Worm (Caenorhabditis elegans): ENCODE measurements around the gene fbxa-165.
"Not testable (repeated sequence)": the region's sequence is repeated elsewhere in the genome, so short reads cannot be mapped to it uniquely, and the experiment has no call there.

Gene fbxa-165

ce11 chrII:1616382-1616781 lies at the start of gene fbxa-165:
TSS of gene fbxa-165 (minus strand) at chrII:1616482.
- TF ChIP-seq sdc-2 (tag; optimal IDR thresholded peaks at IDR 0.05): no peak
- TF ChIP-seq fax-1 (tag; optimal IDR thresholded peaks at IDR 0.05): no peak
- no peak for TF ChIP-seq eyg-1 (tag; optimal IDR thresholded peaks at IDR 0.05)
- TF ChIP-seq Y22D7AL.16 (tag; optimal IDR thresholded peaks at IDR 0.05): no peak
- TF ChIP-seq ceh-22 (tag; optimal IDR thresholded peaks at IDR 0.05): no peak
- no peak for TF ChIP-seq ceh-48 (tag; optimal IDR thresholded peaks at IDR 0.05)
- TF ChIP-seq fkh-10 (GFP tag; optimal IDR thresholded peaks at IDR 0.05): no peak
- no peak for TF ChIP-seq F13H6.1 (tag; optimal IDR thresholded peaks at IDR 0.05)
- TF ChIP-seq dmd-4 (tag; optimal IDR thresholded peaks at IDR 0.05; ENCODE audit: borderline replicate concordance): no peak
- no peak for TF ChIP-seq odd-2 (tag; optimal IDR thresholded peaks at IDR 0.05)
- TF ChIP-seq ceh-45 (GFP tag; IDR thresholded peaks at IDR 0.05): no peak
- no peak for TF ChIP-seq sox-4 (tag; optimal IDR thresholded peaks at IDR 0.05)
- no peak for TF ChIP-seq C08G9.2 (tag; optimal IDR thresholded peaks at IDR 0.05)
- no peak for TF ChIP-seq pag-3 (tag; optimal IDR thresholded peaks at IDR 0.05; ENCODE audit: borderline replicate concordance)
- no peak for TF ChIP-seq unc-86 (tag; optimal IDR thresholded peaks at IDR 0.05)
- no peak for TF ChIP-seq ztf-16 (tag; optimal IDR thresholded peaks at IDR 0.05)
- TF ChIP-seq ets-4 (tag; optimal IDR thresholded peaks at IDR 0.05): no peak
- no peak for TF ChIP-seq hlh-30 (tag; optimal IDR thresholded peaks at IDR 0.05; ENCODE audit: insufficient read depth)

ce11 chrII:1666025-1666424 lies 49.7 kb upstream of the fbxa-165 start, which contains the start of gene srlf-29:
TSS of gene srlf-29 (plus strand) at chrII:1666325.
- TF ChIP-seq nfya-1 (tag; optimal IDR thresholded peaks at IDR 0.05): no peak
- no peak for TF ChIP-seq sox-4 (tag; optimal IDR thresholded peaks at IDR 0.05)
- TF ChIP-seq gmeb-2 (tag; optimal IDR thresholded peaks at IDR 0.05): no peak

ce11 chrII:1663516-1663915 lies 47.2 kb upstream of the fbxa-165 start, which contains the start of gene duxl-1:
TSS of gene duxl-1 (plus strand) at chrII:1663699.
- TF ChIP-seq hlh-30 (tag; optimal IDR thresholded peaks at IDR 0.05; ENCODE audit: insufficient read depth) (peak; percentile 42), ref-2 (tag; optimal IDR thresholded peaks at IDR 0.05) (peak; percentile 25), tbx-2 (tag; optimal IDR thresholded peaks at IDR 0.05) (peak; percentile 15), elt-2 (tag; optimal IDR thresholded peaks at IDR 0.05) (peak; percentile 40), sox-4 (tag; optimal IDR thresholded peaks at IDR 0.05) (no peak)

ce11 chrII:1662881-1663280 lies 46.6 kb upstream of the fbxa-165 start, which contains the start of gene ZC204.14:
TSS of gene ZC204.14 (minus strand) at chrII:1662949.
- TF ChIP-seq pha-4 (tag; optimal IDR thresholded peaks at IDR 0.05): no peak
- no peak for TF ChIP-seq ceh-2 (tag; optimal IDR thresholded peaks at IDR 0.05)
- no peak for TF ChIP-seq fax-1 (tag; optimal IDR thresholded peaks at IDR 0.05)
- no peak for TF ChIP-seq pros-1 (tag; optimal IDR thresholded peaks at IDR 0.05)
- TF ChIP-seq elt-2 (tag; optimal IDR thresholded peaks at IDR 0.05): no peak
- TF ChIP-seq madf-2 (tag; optimal IDR thresholded peaks at IDR 0.05): no peak
- TF ChIP-seq tbx-2 (tag; optimal IDR thresholded peaks at IDR 0.05): no peak
- no peak for TF ChIP-seq pag-3 (tag; optimal IDR thresholded peaks at IDR 0.05; ENCODE audit: borderline replicate concordance)
- TF ChIP-seq ceh-18 (tag; optimal IDR thresholded peaks at IDR 0.05): no peak
- TF ChIP-seq unc-86 (tag; optimal IDR thresholded peaks at IDR 0.05): no peak
- no peak for TF ChIP-seq nfya-1 (tag; optimal IDR thresholded peaks at IDR 0.05)
- no peak for TF ChIP-seq hlh-6 (tag; optimal IDR thresholded peaks at IDR 0.05)
- TF ChIP-seq dmd-4 (tag; optimal IDR thresholded peaks at IDR 0.05; ENCODE audit: borderline replicate concordance): no peak
- no peak for TF ChIP-seq gmeb-2 (tag; optimal IDR thresholded peaks at IDR 0.05)
- no peak for TF ChIP-seq C38D4.7 (GFP tag; optimal IDR thresholded peaks at IDR 0.05)
- TF ChIP-seq pqm-1 (tag; optimal IDR thresholded peaks at IDR 0.05): no peak

- TF ChIP-seq nhr-11, syd-9, npax-4 (tag; optimal IDR thresholded peaks at IDR 0.05): not testable (repeated sequence)
These were observed 44.6 kb upstream of the fbxa-165 start, which contains the start of gene ZC204.13 for ce11 chrII:1660888-1661287. TSS of gene ZC204.13 (minus strand) at chrII:1660988.

Measured in whole organism, late embryonic.